Worm (Caenorhabditis elegans): ENCODE results near the gene R102.3.
A peak's percentile ranks its signal among the peaks of the same experiment; 100 is the strongest.

R102.3 gene

ce11 chrIV:10718865-10719264 is 29.5 kb downstream of the R102.3 start:
- TF ChIP-seq gmeb-2 (tag; optimal IDR thresholded peaks at IDR 0.05): no peak
- TF ChIP-seq fax-1 (tag; optimal IDR thresholded peaks at IDR 0.05): no peak
- no peak for TF ChIP-seq ceh-22 (tag; optimal IDR thresholded peaks at IDR 0.05)

DNA sequence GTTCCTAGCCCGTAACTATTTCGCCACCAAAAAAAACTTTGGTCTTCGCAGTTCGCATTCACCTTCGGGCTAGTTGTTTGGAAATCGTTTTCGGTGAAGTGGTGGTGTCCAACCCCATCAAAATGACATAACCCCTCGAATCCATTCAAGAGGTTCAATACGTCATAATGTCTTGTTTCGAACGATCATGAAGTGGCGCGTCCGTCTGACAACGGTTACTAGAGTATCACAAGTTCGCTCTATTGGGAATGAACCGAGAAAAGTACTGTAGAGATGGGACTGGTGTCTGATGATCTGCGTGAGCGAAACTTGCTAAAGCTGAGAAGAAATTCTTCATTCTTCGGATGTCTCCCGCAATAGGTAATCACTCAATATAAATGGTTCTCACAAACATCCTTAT is 38.4 kb downstream of the R102.3 start, which contains the start of gene ZC168.2:
ZC168.2 (plus strand) TSS at position 301 of the 400 bp plus-strand sequence.
- TF ChIP-seq K02D7.2 (tag; optimal IDR thresholded peaks at IDR 0.05) (no peak), odd-2 (tag; optimal IDR thresholded peaks at IDR 0.05) (no peak), mec-3 (tag; optimal IDR thresholded peaks at IDR 0.05; ENCODE audit: borderline replicate concordance) (no peak), F13H6.1 (tag; optimal IDR thresholded peaks at IDR 0.05) (no peak), syd-9 (tag; optimal IDR thresholded peaks at IDR 0.05) (no peak), ztf-16 (tag; optimal IDR thresholded peaks at IDR 0.05) (no peak), ahr-1 (tag; optimal IDR thresholded peaks at IDR 0.05) (no peak), gmeb-2 (tag; optimal IDR thresholded peaks at IDR 0.05) (no peak), unc-3 (GFP tag; conservative IDR thresholded peaks at IDR 0.05) (no peak), unc-3 (tag; optimal IDR thresholded peaks at IDR 0.05) (no peak), elt-4 (tag; optimal IDR thresholded peaks at IDR 0.05) (no peak), K09A11.1 (tag; optimal IDR thresholded peaks at IDR 0.05; ENCODE audit: insufficient read depth) (no peak), ceh-19 (GFP tag; optimal IDR thresholded peaks at IDR 0.05) (no peak), ceh-22 (tag; optimal IDR thresholded peaks at IDR 0.05) (no peak), pros-1 (tag; optimal IDR thresholded peaks at IDR 0.05) (no peak), ceh-24 (tag; optimal IDR thresholded peaks at IDR 0.05) (no peak), tbx-7 (tag; optimal IDR thresholded peaks at IDR 0.05) (no peak), zip-5 (tag; optimal IDR thresholded peaks at IDR 0.05) (no peak), unc-42 (tag; optimal IDR thresholded peaks at IDR 0.05) (no peak)

ce11 chrIV:10734527-10735436 is 45.5 kb downstream of the R102.3 start, which contains the start of the genes orc-5 and cyb-1:
orc-5 (minus strand) TSS chrIV:10734588.
cyb-1 (plus strand) TSS chrIV:10735216.
- TF ChIP-seq hlh-6 (tag; optimal IDR thresholded peaks at IDR 0.05) (no peak), nfya-1 (tag; optimal IDR thresholded peaks at IDR 0.05) (peak; percentile 44), dve-1 (tag; optimal IDR thresholded peaks at IDR 0.05) (peak; percentile 3), pax-1 (tag; optimal IDR thresholded peaks at IDR 0.05) (peak; percentile 58), ceh-48 (tag; optimal IDR thresholded peaks at IDR 0.05) (peak; percentile 66), unc-42 (tag; optimal IDR thresholded peaks at IDR 0.05) (peak; percentile 23), hlh-30 (tag; optimal IDR thresholded peaks at IDR 0.05; ENCODE audit: insufficient read depth) (peak; percentile 62), lim-6 (tag; optimal IDR thresholded peaks at IDR 0.05) (no peak)

ce11 chrIV:10737011-10737553 is 47.8 kb downstream of the R102.3 start, which contains the start of gene grl-21:
grl-21 (plus strand) TSS chrIV:10737474.
- TF ChIP-seq hlh-6 (tag; optimal IDR thresholded peaks at IDR 0.05): no peak
- no peak for TF ChIP-seq unc-3 (GFP tag; conservative IDR thresholded peaks at IDR 0.05)
- no peak for TF ChIP-seq unc-3 (tag; optimal IDR thresholded peaks at IDR 0.05)
- TF ChIP-seq C38D4.7 (GFP tag; optimal IDR thresholded peaks at IDR 0.05): no peak
- no peak for TF ChIP-seq unc-55 (GFP tag; optimal IDR thresholded peaks at IDR 0.05)
- TF ChIP-seq sox-4 (tag; optimal IDR thresholded peaks at IDR 0.05): no peak
- TF ChIP-seq nhr-11 (tag; optimal IDR thresholded peaks at IDR 0.05): no peak
- no peak for TF ChIP-seq T23F11.4 (GFP tag; optimal IDR thresholded peaks at IDR 0.05)
- TF ChIP-seq mec-3 (tag; optimal IDR thresholded peaks at IDR 0.05; ENCODE audit: borderline replicate concordance): no peak
- no peak for TF ChIP-seq ztf-16 (tag; optimal IDR thresholded peaks at IDR 0.05)

All from whole organism, late embryonic.